Worm (Caenorhabditis elegans): ENCODE results near the gene F25B4.4.
A peak's percentile ranks its signal among the peaks of the same experiment; 100 is the strongest.

The F25B4.4 gene

DNA sequence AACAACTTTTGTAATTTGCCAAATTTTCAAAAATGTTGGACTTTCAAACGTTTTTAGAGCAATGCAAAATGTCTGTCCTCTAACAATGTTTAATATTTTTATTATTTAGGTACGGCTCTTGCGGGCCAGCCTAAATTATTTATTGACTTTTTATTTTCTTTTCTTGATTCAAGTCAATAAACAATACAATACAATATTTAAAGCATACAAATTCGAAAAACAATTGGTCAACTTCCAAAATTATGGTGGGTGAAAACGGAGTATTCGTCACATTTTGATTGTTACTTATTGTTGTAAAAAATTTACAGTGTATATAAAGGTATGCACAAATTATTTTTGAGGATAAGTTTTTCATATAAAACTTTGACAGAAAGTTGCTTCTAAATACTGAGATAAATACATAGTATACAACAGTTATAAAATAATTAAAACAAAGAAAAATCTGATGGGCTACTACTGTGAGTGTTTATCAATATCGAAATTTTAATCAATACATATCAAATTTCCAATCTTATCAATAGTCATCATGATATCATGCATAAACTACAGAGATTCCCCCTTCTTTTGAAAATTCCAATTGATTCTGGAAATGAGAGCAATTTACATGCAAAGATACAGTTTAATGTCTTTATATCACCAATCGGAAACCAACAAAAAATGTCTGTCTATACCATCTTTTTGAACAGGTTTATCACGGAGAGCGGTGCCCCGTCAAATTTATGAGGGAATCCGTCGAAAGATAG, 7.2 kb downstream of the F25B4.4 start, which contains the start of gene F25B4.8:
Gene F25B4.8 (minus strand): TSS at position 51 of the 743 bp plus-strand sequence.
- TF ChIP-seq fos-1 (tag; optimal IDR thresholded peaks at IDR 0.05): peak; percentile 5
- TF ChIP-seq F13H6.1 (tag; optimal IDR thresholded peaks at IDR 0.05): no peak
- no peak for TF ChIP-seq elt-3 (tag; optimal IDR thresholded peaks at IDR 0.05)

DNA sequence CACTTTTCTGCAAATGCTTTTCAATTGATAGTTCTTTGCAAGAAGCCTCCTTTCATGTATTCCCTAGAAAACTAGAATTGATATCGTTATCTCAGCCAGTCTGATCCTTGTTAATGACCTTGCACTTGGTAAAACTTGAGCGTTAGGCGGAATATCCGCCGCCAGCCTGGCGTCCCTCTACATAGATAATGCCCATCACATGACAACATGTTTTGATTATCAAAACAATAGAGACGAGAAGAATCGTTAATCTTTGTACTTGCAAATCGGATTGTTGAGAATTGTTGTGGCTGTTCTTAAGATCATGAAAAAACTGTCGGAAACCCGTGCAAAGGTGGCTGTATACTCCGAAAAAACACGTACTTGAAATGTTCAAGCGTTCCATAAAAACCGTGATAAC, 8.9 kb downstream of the F25B4.4 start:
- TF ChIP-seq R02D3.7 (tag; optimal IDR thresholded peaks at IDR 0.05): no peak
- TF ChIP-seq sem-4 (tag; optimal IDR thresholded peaks at IDR 0.05): no peak
- peak; percentile 22 for TF ChIP-seq gmeb-1 (tag; optimal IDR thresholded peaks at IDR 0.05)
- TF ChIP-seq sma-9 (GFP tag; optimal IDR thresholded peaks at IDR 0.05): peak; percentile 46
- no peak for TF ChIP-seq sma-9 (tag; optimal IDR thresholded peaks at IDR 0.05)
- TF ChIP-seq ceh-82 (tag; optimal IDR thresholded peaks at IDR 0.05): no peak
- peak; percentile 38 for TF ChIP-seq sma-3 (GFP tag; optimal IDR thresholded peaks at IDR 0.05)
- peak; percentile 26 for TF ChIP-seq nhr-129 (tag; optimal IDR thresholded peaks at IDR 0.05)
- peak; percentile 78 for TF ChIP-seq nhr-21 (tag; optimal IDR thresholded peaks at IDR 0.05)
- TF ChIP-seq nhr-25 (tag; optimal IDR thresholded peaks at IDR 0.05): peak; percentile 48

DNA sequence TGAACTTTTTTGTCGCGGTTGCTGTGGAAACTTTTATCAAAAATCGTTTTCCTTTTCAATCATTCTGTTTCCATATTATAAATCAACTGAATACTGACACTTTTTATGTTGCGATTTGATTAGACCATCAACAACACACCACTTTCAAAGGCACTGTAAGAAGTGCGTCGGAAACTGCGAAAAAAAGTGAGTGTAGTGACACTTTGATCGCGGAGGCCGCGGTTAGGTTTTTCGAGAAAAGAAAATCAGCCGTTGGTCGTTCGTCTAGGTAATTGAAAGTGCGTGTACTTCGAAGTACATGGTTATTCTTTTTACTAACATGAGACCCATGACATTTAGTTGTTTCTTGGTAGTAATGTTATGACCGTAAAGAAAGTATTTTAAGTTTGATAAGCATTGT, 11.0 kb downstream of the F25B4.4 start:
- TF ChIP-seq elt-1 (tag; optimal IDR thresholded peaks at IDR 0.05) (no peak), nhr-237 (tag; optimal IDR thresholded peaks at IDR 0.05) (no peak), sem-4 (tag; optimal IDR thresholded peaks at IDR 0.05) (no peak), gmeb-1 (tag; optimal IDR thresholded peaks at IDR 0.05) (no peak), nhr-129 (tag; optimal IDR thresholded peaks at IDR 0.05) (peak; percentile 16), blmp-1 (tag; optimal IDR thresholded peaks at IDR 0.05; ENCODE audit: insufficient read depth) (peak; percentile 46), lin-13 (GFP tag; optimal IDR thresholded peaks at IDR 0.05) (no peak), snpc-4 (tag; optimal IDR thresholded peaks at IDR 0.05) (no peak)

DNA sequence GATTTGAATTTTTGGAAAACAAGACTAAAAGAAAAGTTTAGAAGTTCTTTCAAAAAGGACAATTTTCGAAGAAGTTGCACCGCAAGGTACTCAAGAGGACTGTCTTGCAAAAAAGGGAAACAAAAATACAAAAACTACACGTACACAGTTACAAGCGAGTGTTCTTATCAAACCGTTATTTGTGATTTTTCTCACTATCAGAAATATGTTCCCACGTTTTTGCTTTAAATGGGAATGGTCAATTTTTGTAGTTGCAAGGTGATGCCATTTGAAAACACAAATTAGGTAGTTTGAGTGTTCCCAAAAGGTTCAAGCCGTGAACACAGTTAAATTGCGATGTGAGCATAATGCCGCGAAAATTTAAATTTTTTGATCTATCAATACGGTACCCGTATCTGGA, 11.5 kb downstream of the F25B4.4 start:
- TF ChIP-seq fos-1 (tag; optimal IDR thresholded peaks at IDR 0.05) (peak; percentile 38), lin-13 (GFP tag; optimal IDR thresholded peaks at IDR 0.05) (no peak), C34F6.9 (tag; optimal IDR thresholded peaks at IDR 0.05) (no peak)

DNA sequence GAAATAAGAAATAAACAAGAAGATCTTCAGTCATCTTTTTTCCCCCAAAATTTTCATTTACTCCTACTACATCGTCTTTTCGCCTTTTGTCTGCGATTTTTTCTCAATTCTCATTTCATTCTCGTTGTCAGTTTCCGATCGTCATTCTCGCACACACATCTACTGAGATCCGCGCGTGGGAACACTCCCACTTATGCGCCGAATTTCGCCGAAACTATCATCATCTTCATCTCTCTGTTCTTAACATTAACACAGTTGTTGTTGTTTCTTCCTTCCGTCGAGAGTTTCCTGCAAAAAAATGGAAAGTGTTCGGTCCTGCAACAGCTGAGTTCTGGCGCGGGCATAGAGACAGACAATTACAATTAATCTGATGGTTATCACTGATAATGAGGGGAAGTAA, 12.9 kb downstream of the F25B4.4 start:
- peak; percentile 4 for TF ChIP-seq nhr-129 (tag; optimal IDR thresholded peaks at IDR 0.05)
- TF ChIP-seq elt-3 (tag; optimal IDR thresholded peaks at IDR 0.05): no peak
- TF ChIP-seq sem-4 (tag; optimal IDR thresholded peaks at IDR 0.05): no peak
- peak; percentile 38 for TF ChIP-seq egl-27 (tag; optimal IDR thresholded peaks at IDR 0.05)
- peak; percentile 0 for TF ChIP-seq Y55F3AM.14 (GFP tag; optimal IDR thresholded peaks at IDR 0.05)
- peak in 1 of 2 experiments; percentile 13 for TF ChIP-seq mdl-1 (tag; optimal IDR thresholded peaks at IDR 0.05)
- peak; percentile 23 for TF ChIP-seq nhr-21 (tag; optimal IDR thresholded peaks at IDR 0.05)
- TF ChIP-seq sma-3 (GFP tag; optimal IDR thresholded peaks at IDR 0.05): peak; percentile 31

DNA sequence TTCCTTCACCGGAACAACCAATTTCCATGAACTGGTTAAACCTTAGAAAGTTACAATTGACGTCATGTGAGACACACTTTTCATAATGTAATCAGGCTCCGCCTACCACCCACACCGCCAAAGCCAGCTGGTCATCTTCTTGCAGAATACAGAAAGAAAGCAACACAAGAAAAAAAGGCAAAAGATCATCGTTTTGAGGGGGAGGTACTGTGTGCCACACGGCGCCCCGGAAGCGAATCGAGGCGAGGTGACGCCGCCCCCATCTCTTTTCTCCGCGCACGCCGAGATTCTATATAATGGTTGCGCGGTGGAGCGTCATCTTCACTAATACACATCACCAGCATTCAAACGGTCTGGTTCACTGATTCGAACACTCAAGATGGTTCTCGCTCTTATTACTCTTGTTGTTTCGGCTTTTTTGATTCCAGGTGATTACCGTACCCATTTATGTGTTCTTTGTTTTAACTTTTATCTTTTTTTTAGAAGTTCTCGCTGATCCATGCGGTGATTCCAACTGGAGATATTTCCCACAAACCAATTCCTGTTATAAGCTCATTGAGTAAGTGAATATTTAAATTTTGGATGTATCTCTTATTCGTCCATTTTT, 15.3 kb downstream of the F25B4.4 start, which contains the start of gene clec-1:
Gene clec-1 (plus strand): TSS at position 320 of the 607 bp plus-strand sequence.
- TF ChIP-seq ztf-4 (tag; optimal IDR thresholded peaks at IDR 0.05): no peak
- peak; percentile 19 for TF ChIP-seq sma-3 (GFP tag; optimal IDR thresholded peaks at IDR 0.05)
- no peak for TF ChIP-seq ZK546.5 (tag; optimal IDR thresholded peaks at IDR 0.05)
- TF ChIP-seq lin-13 (GFP tag; optimal IDR thresholded peaks at IDR 0.05): no peak
- no peak for TF ChIP-seq zag-1 (tag; optimal IDR thresholded peaks at IDR 0.05)
- TF ChIP-seq nhr-12 (tag; optimal IDR thresholded peaks at IDR 0.05): no peak
- TF ChIP-seq egl-27 (tag; optimal IDR thresholded peaks at IDR 0.05): no peak

DNA sequence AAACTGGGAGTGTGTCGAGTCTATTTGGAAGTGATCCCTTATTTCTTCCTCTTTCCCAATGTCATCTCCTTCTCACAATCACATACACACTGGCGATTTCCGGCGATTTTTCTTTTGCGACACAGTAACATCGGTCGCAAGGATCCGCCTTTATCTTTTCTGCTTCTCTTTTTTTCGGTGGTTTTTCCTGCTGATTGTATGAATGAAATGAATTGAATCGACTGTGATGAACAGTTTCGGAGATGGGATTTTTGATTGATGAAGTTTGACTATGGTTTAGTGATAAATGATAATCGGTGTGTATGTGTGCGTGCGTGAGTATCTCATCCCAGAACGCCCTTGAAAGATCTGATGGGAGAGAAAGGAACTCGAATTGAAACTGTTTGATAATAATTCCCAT, 16.4 kb downstream of the F25B4.4 start:
- TF ChIP-seq fos-1 (tag; optimal IDR thresholded peaks at IDR 0.05) (no peak), unc-39 (tag; optimal IDR thresholded peaks at IDR 0.05) (no peak), F13H6.1 (tag; optimal IDR thresholded peaks at IDR 0.05) (no peak), nhr-25 (tag; optimal IDR thresholded peaks at IDR 0.05) (peak; percentile 41), skn-1 (tag; optimal IDR thresholded peaks at IDR 0.05) (no peak), nhr-21 (tag; optimal IDR thresholded peaks at IDR 0.05) (peak; percentile 80), nhr-23 (tag; optimal IDR thresholded peaks at IDR 0.05) (no peak), blmp-1 (tag; optimal IDR thresholded peaks at IDR 0.05; ENCODE audit: insufficient read depth) (peak; percentile 2), sem-4 (tag; optimal IDR thresholded peaks at IDR 0.05) (no peak), C34F6.9 (tag; optimal IDR thresholded peaks at IDR 0.05) (no peak), egl-27 (tag; optimal IDR thresholded peaks at IDR 0.05) (peak; percentile 18), sma-3 (GFP tag; optimal IDR thresholded peaks at IDR 0.05) (peak; percentile 62), ztf-1 (GFP tag; conservative IDR thresholded peaks at IDR 0.05) (no peak), lin-39 (tag; optimal IDR thresholded peaks at IDR 0.05) (no peak), mab-5 (tag; optimal IDR thresholded peaks at IDR 0.05) (no peak), nhr-11 (tag; optimal IDR thresholded peaks at IDR 0.05) (no peak), Y55F3AM.14 (GFP tag; optimal IDR thresholded peaks at IDR 0.05) (no peak), elt-1 (tag; optimal IDR thresholded peaks at IDR 0.05) (no peak), ama-1 (optimal IDR thresholded peaks at IDR 0.05) (peak; percentile 57), zag-1 (tag; optimal IDR thresholded peaks at IDR 0.05) (no peak), nhr-77 (tag; optimal IDR thresholded peaks at IDR 0.05) (no peak), ZK546.5 (tag; optimal IDR thresholded peaks at IDR 0.05) (no peak), nhr-6 (tag; optimal IDR thresholded peaks at IDR 0.05) (no peak), sma-9 (GFP tag; optimal IDR thresholded peaks at IDR 0.05) (peak; percentile 58), sma-9 (tag; optimal IDR thresholded peaks at IDR 0.05) (no peak), nhr-129 (tag; optimal IDR thresholded peaks at IDR 0.05) (no peak)

All from whole organism, L2 larva.